Fruit fly (Drosophila melanogaster) S2 (cell line): ENCODE results near the gene CG33795.

Source experiments
- CG8478 ChIP-seq: fragments of >200 bp; optimal IDR thresholded peaks from 2 replicates; lab custom pipeline; 2018
- CTCF ChIP-seq, 2 experiments: fragments of >200 bp; optimal IDR thresholded peaks; 2 replicates each; lab custom pipeline; 2018

- TF ChIP-seq CTCF (optimal IDR thresholded peaks at IDR 0.05; lab: Kevin White, UChicago), result no peak
- TF ChIP-seq CG8478, result no peak
Observed at dm6 chr3L:16131264-16132066, 39.7 kb downstream of the CG33795 start, which contains the start of the genes Trs20 and elg1.
